Worm (Caenorhabditis elegans): ENCODE data around the gene srz-19.

ce11 chrIV:3885369-3885768 is 34.2 kb upstream of the srz-19 start, which contains the start of gene oac-22:
- TF ChIP-seq med-1 (GFP tag; optimal IDR thresholded peaks at IDR 0.05; ENCODE audit: insufficient read depth) (no peak), flt-1 (GFP tag; IDR thresholded peaks at IDR 0.05) (no peak)

All from whole organism, midembryonic.